Worm (Caenorhabditis elegans): ENCODE measurements around the gene C34C12.12.

The C34C12.12 gene

ce11 chrIII:3405535-3405934, 47.5 kb upstream of the C34C12.12 start, which contains the start of gene golg-4:
Gene golg-4, plus strand, starts transcription at chrIII:3405568.
- peak; percentile 14 for TF ChIP-seq repo-1 (tag; optimal IDR thresholded peaks at IDR 0.05)
- no peak for TF ChIP-seq nhr-90 (tag; optimal IDR thresholded peaks at IDR 0.05)

DNA sequence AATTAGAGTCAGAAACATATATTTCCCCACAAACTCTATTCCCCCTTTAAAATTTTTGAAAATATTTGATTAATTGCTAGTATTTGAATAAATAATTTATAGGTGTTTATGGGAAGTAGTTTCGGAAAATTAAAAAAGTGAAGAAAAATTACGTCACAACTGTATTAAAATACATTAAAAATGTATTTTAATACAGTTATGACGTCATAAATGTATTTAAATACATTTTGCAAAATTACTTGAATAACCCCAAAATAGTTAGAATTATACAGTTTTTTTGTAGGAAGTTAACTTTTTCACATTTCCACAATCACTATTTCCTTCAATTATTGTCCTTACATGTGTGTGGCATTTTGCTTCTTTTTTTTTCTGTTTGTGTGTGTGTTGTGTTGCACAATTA, 39.6 kb upstream of the C34C12.12 start:
- TF ChIP-seq nfya-1 (tag; optimal IDR thresholded peaks at IDR 0.05; ENCODE audit: borderline replicate concordance, insufficient read depth), result no peak
- TF ChIP-seq snpc-3.4 (tag; optimal IDR thresholded peaks at IDR 0.05), result no peak
- TF ChIP-seq madf-10 (tag; optimal IDR thresholded peaks at IDR 0.05), result no peak
- no peak for TF ChIP-seq rcor-1 (GFP tag; IDR thresholded peaks at IDR 0.05)
- no peak for TF ChIP-seq B0035.1 (tag; optimal IDR thresholded peaks at IDR 0.05)
- no peak for TF ChIP-seq nfyb-1 (GFP tag; IDR thresholded peaks at IDR 0.05)
- no peak for TF ChIP-seq dpl-1 (GFP tag; optimal IDR thresholded peaks at IDR 0.05)
- TF ChIP-seq cebp-1 (GFP tag; IDR thresholded peaks at IDR 0.05), result no peak
- no peak for TF ChIP-seq cebp-1 (tag; optimal IDR thresholded peaks at IDR 0.05)
- TF ChIP-seq fkh-3 (tag; optimal IDR thresholded peaks at IDR 0.05), result no peak
- no peak for TF ChIP-seq snpc-1.1 (tag; optimal IDR thresholded peaks at IDR 0.05; ENCODE audit: insufficient read depth)

- no peak for TF ChIP-seq nfya-2 (GFP tag; IDR thresholded peaks at IDR 0.05)
These were observed 38.6 kb upstream of the C34C12.12 start for ce11 chrIII:3414412-3414811.

ce11 chrIII:3417453-3417852, 35.5 kb upstream of the C34C12.12 start:
- peak; percentile 74 for TF ChIP-seq nfyb-1 (GFP tag; IDR thresholded peaks at IDR 0.05)
- TF ChIP-seq akir-1 (GFP tag; optimal IDR thresholded peaks at IDR 0.05), result no peak
- TF ChIP-seq B0336.3 (GFP tag; IDR thresholded peaks at IDR 0.05), result no peak
- no peak for TF ChIP-seq lag-1 (GFP tag; IDR thresholded peaks at IDR 0.05)
- no peak for TF ChIP-seq egl-18 (GFP tag; IDR thresholded peaks at IDR 0.05)
- no peak for TF ChIP-seq ztf-26 (tag; optimal IDR thresholded peaks at IDR 0.05)

DNA sequence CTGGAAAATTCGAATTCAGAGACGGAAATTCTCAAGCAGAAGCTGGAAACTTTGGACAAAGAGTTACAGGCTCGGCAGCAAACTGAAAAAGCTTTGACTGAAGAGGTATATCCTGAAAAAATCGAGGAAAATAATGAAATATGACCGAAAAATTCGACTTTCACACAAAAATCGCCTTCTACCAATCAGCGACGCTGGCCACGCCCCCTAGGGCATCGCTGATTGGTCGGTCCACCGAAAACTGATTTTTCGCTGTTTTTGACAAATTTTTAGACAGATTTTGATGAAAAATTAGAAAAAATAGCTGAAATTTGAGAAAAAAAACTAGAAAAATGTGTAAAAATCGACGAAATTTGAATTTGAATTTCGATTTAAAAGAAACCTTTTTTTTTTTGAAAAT, 34.1 kb upstream of the C34C12.12 start:
- TF ChIP-seq nfyb-1 (GFP tag; IDR thresholded peaks at IDR 0.05) (peak; percentile 80), athp-1 (tag; optimal IDR thresholded peaks at IDR 0.05) (no peak), lin-35 (GFP tag; optimal IDR thresholded peaks at IDR 0.05) (no peak), akir-1 (GFP tag; optimal IDR thresholded peaks at IDR 0.05) (no peak)

DNA sequence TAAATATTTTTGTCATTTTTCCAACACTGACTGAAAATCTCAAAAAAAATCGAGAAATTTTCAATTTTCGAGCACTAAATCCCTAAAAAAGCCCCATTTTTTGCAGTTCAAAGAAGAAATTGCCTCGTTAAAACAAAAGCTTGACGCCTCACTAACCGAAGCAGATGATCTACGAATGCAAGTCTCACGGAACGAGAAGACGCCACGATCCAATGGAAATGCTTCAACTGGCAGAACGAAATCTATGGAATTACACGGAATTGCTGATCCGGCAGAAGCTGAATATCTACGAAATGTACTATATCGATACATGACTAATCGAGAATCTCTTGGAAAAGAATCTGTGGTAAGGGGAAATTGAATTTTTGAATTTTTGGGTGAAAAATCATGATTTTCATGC, 29.1 kb upstream of the C34C12.12 start:
- TF ChIP-seq xnd-1 (tag; optimal IDR thresholded peaks at IDR 0.05), result no peak
- no peak for TF ChIP-seq rpc-1 (optimal IDR thresholded peaks at IDR 0.05)
- TF ChIP-seq rpc-1 (tag; optimal IDR thresholded peaks at IDR 0.05), result no peak
- TF ChIP-seq egl-18 (GFP tag; IDR thresholded peaks at IDR 0.05), result no peak
- TF ChIP-seq hlh-26 (GFP tag; conservative IDR thresholded peaks at IDR 0.05), result no peak
- no peak for TF ChIP-seq lsl-1 (GFP tag; optimal IDR thresholded peaks at IDR 0.05)
- TF ChIP-seq T07F8.4 (tag; optimal IDR thresholded peaks at IDR 0.05), result no peak
- TF ChIP-seq snpc-1.3 (tag; optimal IDR thresholded peaks at IDR 0.05; ENCODE audit: insufficient read depth), result no peak
- no peak for TF ChIP-seq madf-6 (GFP tag; IDR thresholded peaks at IDR 0.05)
- TF ChIP-seq die-1 (tag; optimal IDR thresholded peaks at IDR 0.05), result no peak
- TF ChIP-seq ceh-100 (GFP tag; IDR thresholded peaks at IDR 0.05), result no peak
- no peak for TF ChIP-seq bed-1 (GFP tag; IDR thresholded peaks at IDR 0.05)
- no peak for TF ChIP-seq Y95B8A.8 (GFP tag; IDR thresholded peaks at IDR 0.05)
- TF ChIP-seq ceh-79 (tag; optimal IDR thresholded peaks at IDR 0.05), result no peak
- TF ChIP-seq F22D6.2 (tag; optimal IDR thresholded peaks at IDR 0.05), result no peak
- TF ChIP-seq egrh-3 (GFP tag; IDR thresholded peaks at IDR 0.05), result no peak
- no peak for TF ChIP-seq lin-26 (GFP tag; IDR thresholded peaks at IDR 0.05)
- no peak for TF ChIP-seq efl-1 (GFP tag; optimal IDR thresholded peaks at IDR 0.05)
- no peak for TF ChIP-seq egl-44 (GFP tag; IDR thresholded peaks at IDR 0.05)
